Worm (Caenorhabditis elegans) whole organism, L1 larva: ENCODE results near the gene C16B8.4.
A peak's percentile ranks its signal among the peaks of the same experiment; 100 is the strongest.

ENCODE experiments used
- fkh-10 ChIP-seq: sonication (generic microtip); optimal IDR thresholded peaks from 2 replicates; lab custom pipeline; 2017; ENCODE audit warnings: missing biosample characterization, missing genetic modification reagents, missing genetic modification characterization
- lin-35 ChIP-seq, 2 experiments: fragments of 150-350 bp; optimal IDR thresholded peaks; 2 replicates each; lab custom pipeline; 2014; ENCODE audit warnings: missing biosample characterization in 2 of 2, missing genetic modification characterization in 2 of 2, missing genetic modification reagents in 2 of 2
- lir-3 ChIP-seq: sonication (generic microtip); optimal IDR thresholded peaks from 2 replicates; lab custom pipeline; 2016; ENCODE audit warnings: mild to moderate bottlenecking, missing genetic modification characterization, moderate library complexity, missing compliant biosample characterization; ENCODE audit not compliant: poor library complexity
- lsy-2 ChIP-seq, 2 experiments: fragments of 150-350 bp; optimal IDR thresholded peaks; 2 replicates each; lab custom pipeline; 2014; ENCODE audit warnings: missing biosample characterization in 2 of 2, missing genetic modification characterization in 2 of 2
- nhr-237 ChIP-seq: fragments of 150-350 bp; optimal IDR thresholded peaks from 2 replicates; lab custom pipeline; 2014; ENCODE audit warnings: missing biosample characterization, missing genetic modification characterization
- snpc-4 ChIP-seq: fragments of 150-350 bp; optimal IDR thresholded peaks from 2 replicates; lab custom pipeline; 2014; ENCODE audit warnings: missing biosample characterization, missing genetic modification characterization
- unc-130 ChIP-seq: fragments of 150-350 bp; optimal IDR thresholded peaks from 2 replicates; lab custom pipeline; 2017; ENCODE audit warnings: missing biosample characterization, missing genetic modification characterization, inconsistent platforms
- unc-62 ChIP-seq: fragments of 150-350 bp; optimal IDR thresholded peaks from 2 replicates; lab custom pipeline; 2014; ENCODE audit warnings: missing biosample characterization, missing genetic modification reagents, missing genetic modification characterization

- TF ChIP-seq fkh-10 (no peak), nhr-237 (tag; lab: Kevin White, UChicago) (no peak), unc-130 (tag; lab: Kevin White, UChicago) (no peak), snpc-4 (tag; lab: Kevin White, UChicago) (no peak), lin-35 (GFP tag; optimal IDR thresholded peaks at IDR 0.05; lab: Kevin White, UChicago) (peak in 1 of 2 experiments; percentile 53), lsy-2 (tag; optimal IDR thresholded peaks at IDR 0.05; lab: Kevin White, UChicago) (no peak), unc-62 (GFP tag; lab: Kevin White, UChicago) (no peak), lir-3 (no peak)
Observed at ce11 chrX:4008922-4009321, 35.5 kb upstream of the C16B8.4 start.
